Worm (Caenorhabditis elegans) whole organism, L4/young adult: ENCODE measurements around the gene F14B8.6.
A peak's percentile ranks its signal among the peaks of the same experiment; 100 is the strongest.

Experiments
- W03F9.2 ChIP-seq: fragments of 150-350 bp; optimal IDR thresholded peaks from 2 replicates; lab custom pipeline; 2014; ENCODE audit warnings: missing biosample characterization, missing genetic modification characterization
- dao-5 ChIP-seq: sonication (generic microtip); optimal IDR thresholded peaks from 2 replicates; lab custom pipeline; 2016; ENCODE audit warnings: missing genotype, missing genetic modification characterization, moderate library complexity, missing compliant biosample characterization
- him-1 ChIP-seq: sonication (generic microtip); optimal IDR thresholded peaks from 2 replicates; lab custom pipeline; 2016; ENCODE audit warnings: missing genotype, missing genetic modification reagents, missing genetic modification characterization, missing compliant biosample characterization

F14B8.6 gene

DNA sequence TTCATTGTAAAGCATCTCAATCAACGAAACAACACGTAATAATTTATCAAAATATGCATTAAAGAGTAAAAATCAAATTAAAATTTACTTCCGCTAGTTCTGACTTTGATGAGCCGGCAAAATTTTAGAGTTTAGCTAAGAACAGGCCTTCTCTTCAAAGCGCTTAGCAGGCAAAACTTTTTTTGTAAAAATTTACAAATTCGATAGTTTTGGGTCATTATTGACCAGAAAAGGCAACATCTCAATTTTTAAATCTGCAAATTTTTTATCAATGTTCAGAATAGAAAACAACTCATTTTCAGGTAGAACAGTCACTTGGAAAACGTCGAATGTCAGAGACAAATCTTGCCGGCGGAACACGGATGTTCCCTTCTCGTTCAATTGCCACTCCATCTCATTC, 5.5 kb upstream of the F14B8.6 start:
- TF ChIP-seq dao-5 (tag; lab: Kevin White, UChicago) (no peak), him-1 (tag; lab: Kevin White, UChicago) (no peak)

- TF ChIP-seq dao-5 (tag; lab: Kevin White, UChicago) (no peak), W03F9.2 (tag; lab: Kevin White, UChicago) (no peak), him-1 (tag; lab: Kevin White, UChicago) (no peak)
Measured at ce11 chrX:6935430-6935829, 3.2 kb upstream of the F14B8.6 start, which contains the start of gene C16E9.2. Gene C16E9.2, plus strand, starts transcription at chrX:6935730.

DNA sequence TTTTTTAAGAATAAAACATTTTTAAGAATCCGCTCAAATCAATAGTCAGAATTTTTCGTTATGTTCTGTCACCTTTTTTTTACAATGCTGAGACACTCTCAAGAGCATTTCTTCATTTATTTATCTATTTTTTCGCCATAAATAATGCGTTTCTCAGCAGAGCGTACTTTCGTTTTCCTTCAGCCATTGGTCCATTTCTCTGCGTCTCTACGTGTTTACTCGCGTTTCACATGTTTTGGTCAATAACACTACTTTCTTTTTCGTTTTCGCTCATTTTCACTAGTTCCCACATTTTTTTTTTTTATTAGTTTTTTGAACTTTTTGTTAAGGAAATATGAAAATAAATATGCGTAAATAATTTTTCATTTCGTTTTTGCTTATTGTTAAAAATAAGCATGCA, 2.2 kb upstream of the F14B8.6 start:
- no peak for TF ChIP-seq him-1 (tag; lab: Kevin White, UChicago)
- TF ChIP-seq dao-5 (tag; lab: Kevin White, UChicago), result no peak
- TF ChIP-seq W03F9.2 (tag; lab: Kevin White, UChicago), result peak; percentile 35

DNA sequence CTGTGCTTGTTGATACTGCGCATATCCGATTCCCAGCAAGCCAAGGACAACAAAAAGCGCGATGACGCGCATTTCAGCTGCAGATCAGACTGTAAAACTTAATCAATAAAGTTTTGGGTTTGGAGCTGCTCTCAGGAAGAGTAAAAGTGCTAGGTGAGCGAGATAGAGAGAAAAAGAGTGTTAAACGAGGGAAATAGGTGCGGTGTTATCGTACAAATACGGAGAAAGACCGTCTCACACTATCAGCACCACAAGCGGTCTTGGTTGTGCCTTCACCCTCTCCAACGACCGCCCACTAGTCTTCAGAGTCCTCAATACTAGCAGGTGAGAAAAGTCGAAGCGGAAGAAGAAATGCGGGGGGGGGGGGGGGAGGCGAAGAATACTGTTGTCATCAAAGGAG, 3.6 kb downstream of the F14B8.6 start, which contains the start of gene F14B8.5:
Gene F14B8.5, minus strand, starts transcription at position 127 of the 400 bp plus-strand sequence.
- TF ChIP-seq him-1 (tag; lab: Kevin White, UChicago) (no peak), W03F9.2 (tag; lab: Kevin White, UChicago) (no peak), dao-5 (tag; lab: Kevin White, UChicago) (no peak)

DNA sequence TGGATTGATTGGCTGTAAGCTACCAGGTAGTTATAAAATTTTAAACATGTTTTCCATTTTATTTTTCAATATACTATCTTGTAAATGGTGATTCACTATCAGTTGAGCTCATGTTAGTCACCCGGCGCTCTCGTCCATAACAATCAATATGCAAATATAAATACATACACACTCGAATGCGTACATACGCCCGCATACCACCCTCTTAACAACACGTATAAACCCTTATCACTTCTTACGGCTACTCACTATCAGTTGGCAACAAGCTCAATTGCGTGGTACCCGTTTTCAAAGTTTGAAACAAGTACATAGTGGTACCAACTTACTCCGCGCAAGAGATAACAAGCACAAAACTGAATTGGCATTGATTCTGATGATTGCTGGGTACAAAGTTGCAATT, 5.3 kb downstream of the F14B8.6 start:
- TF ChIP-seq him-1 (tag; lab: Kevin White, UChicago) (no peak), dao-5 (tag; lab: Kevin White, UChicago) (no peak), W03F9.2 (tag; lab: Kevin White, UChicago) (no peak)

- no peak for TF ChIP-seq him-1 (tag; lab: Kevin White, UChicago)
- no peak for TF ChIP-seq W03F9.2 (tag; lab: Kevin White, UChicago)
- no peak for TF ChIP-seq dao-5 (tag; lab: Kevin White, UChicago)
Measured at ce11 chrX:6924461-6924860, 7.8 kb downstream of the F14B8.6 start, which contains the start of gene otpl-3. Gene otpl-3, minus strand, starts transcription at chrX:6924764.

ce11 chrX:6920132-6920531, 12.1 kb downstream of the F14B8.6 start:
- TF ChIP-seq dao-5 (tag; lab: Kevin White, UChicago), result no peak
- TF ChIP-seq him-1 (tag; lab: Kevin White, UChicago), result no peak
- TF ChIP-seq W03F9.2 (tag; lab: Kevin White, UChicago), result no peak

DNA sequence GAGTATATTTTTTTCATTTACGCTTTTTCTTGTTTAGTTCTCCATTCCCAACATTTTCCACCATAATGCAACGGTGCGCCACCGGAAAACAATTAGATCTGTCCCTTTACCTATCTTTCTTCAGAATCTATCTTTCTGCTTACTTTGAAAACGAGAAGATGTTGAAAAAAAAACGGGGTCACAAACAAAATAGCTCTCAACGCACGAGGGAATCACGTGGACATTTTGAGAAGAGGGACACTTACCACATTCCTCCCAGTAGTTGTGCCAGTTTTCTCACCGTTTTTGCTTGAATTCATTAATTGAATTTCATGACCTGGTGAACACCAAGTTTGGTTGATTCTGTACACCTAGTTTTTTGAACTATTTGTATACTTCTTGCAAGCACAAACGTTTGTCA, 16.1 kb downstream of the F14B8.6 start:
- TF ChIP-seq him-1 (tag; lab: Kevin White, UChicago), result no peak
- no peak for TF ChIP-seq W03F9.2 (tag; lab: Kevin White, UChicago)
- TF ChIP-seq dao-5 (tag; lab: Kevin White, UChicago), result no peak

- TF ChIP-seq W03F9.2 (tag; lab: Kevin White, UChicago), result no peak
- TF ChIP-seq dao-5 (tag; lab: Kevin White, UChicago), result no peak
- no peak for TF ChIP-seq him-1 (tag; lab: Kevin White, UChicago)
Measured at ce11 chrX:6915279-6915678, 16.9 kb downstream of the F14B8.6 start.

DNA sequence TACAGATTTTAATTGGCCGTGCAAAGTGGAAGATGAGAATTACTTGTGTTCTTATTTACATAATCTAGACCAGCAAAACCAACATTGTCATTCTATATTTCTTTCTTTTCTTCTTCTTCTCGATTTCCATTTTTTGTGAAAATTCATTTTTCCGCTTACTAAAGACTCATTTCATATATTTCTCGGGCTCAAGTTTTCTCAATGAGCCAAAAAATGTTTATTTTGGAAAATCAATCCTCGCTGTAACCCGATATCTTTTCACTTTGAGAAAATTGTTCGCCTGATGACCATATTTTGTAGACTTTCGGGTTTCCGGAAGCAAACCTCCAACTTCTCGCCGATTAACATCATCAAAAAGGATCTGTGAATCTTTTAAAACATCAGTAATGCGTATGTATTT, 18.2 kb downstream of the F14B8.6 start, which contains the start of gene nhx-4:
Gene nhx-4, plus strand, starts transcription at position 301 of the 400 bp plus-strand sequence.
- TF ChIP-seq dao-5 (tag; lab: Kevin White, UChicago) (no peak), him-1 (tag; lab: Kevin White, UChicago) (no peak), W03F9.2 (tag; lab: Kevin White, UChicago) (no peak)

ce11 chrX:6905581-6905980, 26.6 kb downstream of the F14B8.6 start:
- TF ChIP-seq dao-5 (tag; lab: Kevin White, UChicago), result no peak
- no peak for TF ChIP-seq him-1 (tag; lab: Kevin White, UChicago)
- no peak for TF ChIP-seq W03F9.2 (tag; lab: Kevin White, UChicago)

- TF ChIP-seq dao-5 (tag; lab: Kevin White, UChicago) (no peak), him-1 (tag; lab: Kevin White, UChicago) (no peak), W03F9.2 (tag; lab: Kevin White, UChicago) (no peak)
Measured at ce11 chrX:6904064-6904771, 28.0 kb downstream of the F14B8.6 start, which contains the start of gene sid-5. Gene sid-5, plus strand, starts transcription at chrX:6904721.

DNA sequence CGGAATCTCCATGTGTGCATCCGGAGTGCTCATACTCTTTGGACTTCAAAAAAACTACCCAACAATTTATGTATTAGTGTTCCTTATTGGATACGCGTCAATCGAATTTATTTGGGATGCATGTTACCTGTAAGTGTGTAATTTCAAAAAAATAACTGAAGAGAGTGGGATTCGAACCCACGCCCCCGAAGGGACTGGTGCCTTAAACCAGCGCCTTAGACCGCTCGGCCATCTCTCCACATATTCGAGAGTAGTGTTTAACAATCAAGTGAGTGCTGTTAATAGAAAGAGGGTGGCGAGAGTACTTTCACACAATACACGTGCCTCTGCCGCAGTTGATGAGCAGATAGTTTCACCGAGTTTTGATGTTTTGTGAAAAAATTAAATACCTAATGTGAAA, 29.3 kb downstream of the F14B8.6 start:
- TF ChIP-seq dao-5 (tag; lab: Kevin White, UChicago) (peak; percentile 14), W03F9.2 (tag; lab: Kevin White, UChicago) (no peak)

DNA sequence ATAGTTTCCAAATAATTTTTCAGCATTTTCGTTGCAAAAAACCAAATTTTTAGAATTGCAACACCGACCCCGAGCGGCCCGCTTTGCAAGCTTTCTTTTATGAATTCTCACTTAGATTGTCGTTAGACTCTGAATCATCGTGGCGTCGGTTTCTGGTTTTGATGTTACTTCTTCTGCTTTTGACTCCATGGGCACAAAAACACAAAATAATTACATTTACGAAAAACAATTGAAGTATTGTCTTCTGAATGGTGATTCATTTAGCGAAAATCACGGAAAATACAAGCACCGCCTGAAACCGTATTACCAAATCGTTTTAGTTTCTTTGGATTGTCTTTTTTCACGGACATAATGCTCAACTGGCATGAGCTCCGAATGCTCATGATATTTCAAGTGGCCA, 31.1 kb downstream of the F14B8.6 start, which contains the start of gene pes-23:
Gene pes-23, plus strand, starts transcription at position 301 of the 400 bp plus-strand sequence.
- no peak for TF ChIP-seq dao-5 (tag; lab: Kevin White, UChicago)
